Fruit fly (Drosophila melanogaster) S2 (cell line): Measurements from ENCODE around the gene snsl.

Experiments
- CG8478 ChIP-seq: fragments of >200 bp; optimal IDR thresholded peaks from 2 replicates; lab custom pipeline; 2018
- CTCF ChIP-seq, 2 experiments: fragments of >200 bp; optimal IDR thresholded peaks; 2 replicates each; lab custom pipeline; 2018

The snsl gene

dm6 chr2L:4906546-4907250 is at the start of gene snsl:
Gene snsl, minus strand, starts transcription at chr2L:4906762.
- TF ChIP-seq CTCF (optimal IDR thresholded peaks at IDR 0.05; lab: Kevin White, UChicago) (no peak), CG8478 (lab: Kevin White, UChicago) (no peak)

dm6 chr2L:4955094-4955823 is 48.7 kb upstream of the snsl start, which contains the start of the genes Jon25Bi and Marcal1:
Gene Jon25Bi, minus strand, starts transcription at chr2L:4955144.
Gene Marcal1, plus strand, starts transcription at chr2L:4955509.
- TF ChIP-seq CTCF (optimal IDR thresholded peaks at IDR 0.05; lab: Kevin White, UChicago) (no peak), CG8478 (lab: Kevin White, UChicago) (no peak)

dm6 chr2L:4953086-4953570 is 46.6 kb upstream of the snsl start, which contains the start of gene Jon25Bii:
Gene Jon25Bii, minus strand, starts transcription at chr2L:4953136.
- TF ChIP-seq CTCF (optimal IDR thresholded peaks at IDR 0.05; lab: Kevin White, UChicago) (no peak), CG8478 (lab: Kevin White, UChicago) (no peak)

- no peak for TF ChIP-seq CTCF (optimal IDR thresholded peaks at IDR 0.05; lab: Kevin White, UChicago)
- no peak for TF ChIP-seq CG8478 (lab: Kevin White, UChicago)
Measured at dm6 chr2L:4950667-4951066, 44.1 kb upstream of the snsl start, which contains the start of gene Jon25Biii. Gene Jon25Biii, minus strand, starts transcription at chr2L:4950767.

- TF ChIP-seq CG8478 (lab: Kevin White, UChicago) (no peak), CTCF (optimal IDR thresholded peaks at IDR 0.05; lab: Kevin White, UChicago) (peak in 1 of 2 experiments; percentile 41)
Measured at dm6 chr2L:4949453-4950045, 43.0 kb upstream of the snsl start, which contains the start of gene jet. Gene jet, minus strand, starts transcription at chr2L:4949784.

- no peak for TF ChIP-seq CG8478 (lab: Kevin White, UChicago)
- no peak for TF ChIP-seq CTCF (optimal IDR thresholded peaks at IDR 0.05; lab: Kevin White, UChicago)
Measured at dm6 chr2L:4945300-4945699, 38.7 kb upstream of the snsl start, which contains the start of the genes mRpL24 and betaggt-I. Gene mRpL24, minus strand, starts transcription at chr2L:4945361. Gene betaggt-I, plus strand, starts transcription at chr2L:4945579.

- TF ChIP-seq CG8478 (lab: Kevin White, UChicago) = no peak
- TF ChIP-seq CTCF (optimal IDR thresholded peaks at IDR 0.05; lab: Kevin White, UChicago) = no peak
Measured at dm6 chr2L:4942257-4942792, 35.8 kb upstream of the snsl start, which contains the start of gene synr. Gene synr, plus strand, starts transcription at chr2L:4942742.

dm6 chr2L:4937060-4937459 is 30.5 kb upstream of the snsl start, which contains the start of gene Sgs1:
Gene Sgs1, plus strand, starts transcription at chr2L:4937409.
- TF ChIP-seq CG8478 (lab: Kevin White, UChicago) = no peak
- no peak for TF ChIP-seq CTCF (optimal IDR thresholded peaks at IDR 0.05; lab: Kevin White, UChicago)

- TF ChIP-seq CTCF (optimal IDR thresholded peaks at IDR 0.05; lab: Kevin White, UChicago) (no peak), CG8478 (lab: Kevin White, UChicago) (no peak)
Measured at dm6 chr2L:4936325-4936869, 29.8 kb upstream of the snsl start, which contains the start of gene hoe2. Gene hoe2, minus strand, starts transcription at chr2L:4936450.

- no peak for TF ChIP-seq CG8478 (lab: Kevin White, UChicago)
- TF ChIP-seq CTCF (optimal IDR thresholded peaks at IDR 0.05; lab: Kevin White, UChicago) = no peak
Measured at dm6 chr2L:4932284-4932683, 25.7 kb upstream of the snsl start, which contains the start of gene hoe1. Gene hoe1, minus strand, starts transcription at chr2L:4932384.

- TF ChIP-seq CTCF (optimal IDR thresholded peaks at IDR 0.05; lab: Kevin White, UChicago) (no peak), CG8478 (lab: Kevin White, UChicago) (no peak)
Measured at dm6 chr2L:4930541-4930940, 24.0 kb upstream of the snsl start.

dm6 chr2L:4928340-4928739 is 21.8 kb upstream of the snsl start:
- TF ChIP-seq CTCF (optimal IDR thresholded peaks at IDR 0.05; lab: Kevin White, UChicago) = no peak

- TF ChIP-seq CG8478 (lab: Kevin White, UChicago) = no peak
- TF ChIP-seq CTCF (optimal IDR thresholded peaks at IDR 0.05; lab: Kevin White, UChicago) = no peak
Measured at dm6 chr2L:4916738-4917137, 10.2 kb upstream of the snsl start.

dm6 chr2L:4915715-4916153 is 9.2 kb upstream of the snsl start:
- no peak for TF ChIP-seq CTCF (optimal IDR thresholded peaks at IDR 0.05; lab: Kevin White, UChicago)
- TF ChIP-seq CG8478 (lab: Kevin White, UChicago) = no peak
